Worm (Caenorhabditis elegans): ENCODE data around the gene cpg-23.

DNA sequence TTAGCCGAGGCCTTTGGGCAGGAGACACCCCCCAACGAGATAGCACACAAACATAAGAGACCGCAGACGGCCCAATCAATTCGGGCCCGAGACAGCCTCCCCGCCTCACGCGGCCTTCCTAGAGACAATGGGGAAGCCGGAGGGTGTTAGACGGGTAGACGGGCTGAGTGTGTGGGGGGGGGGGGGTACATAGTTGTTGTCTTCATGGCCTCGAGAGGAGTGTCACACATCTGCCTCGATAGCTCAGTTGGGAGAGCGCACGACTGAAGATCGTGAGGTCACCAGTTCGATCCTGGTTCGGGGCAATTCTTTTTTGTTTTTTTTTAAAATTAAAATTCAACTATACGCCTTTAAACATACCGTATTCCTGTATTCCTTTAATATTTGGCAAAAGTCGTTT is 14.8 kb upstream of the cpg-23 start:
- TF ChIP-seq mep-1 (tag; optimal IDR thresholded peaks at IDR 0.05) (peak; percentile 50), egl-13 (tag; optimal IDR thresholded peaks at IDR 0.05) (peak; percentile 29), nhr-28 (tag; optimal IDR thresholded peaks at IDR 0.05) (no peak), fkh-10 (GFP tag; optimal IDR thresholded peaks at IDR 0.05) (no peak), aha-1 (tag; optimal IDR thresholded peaks at IDR 0.05) (no peak), elt-2 (tag; optimal IDR thresholded peaks at IDR 0.05) (no peak), ztf-11 (tag; optimal IDR thresholded peaks at IDR 0.05) (peak in 1 of 2 experiments; percentile 43), jun-1 (tag; optimal IDR thresholded peaks at IDR 0.05) (peak; percentile 39), snpc-4 (tag; optimal IDR thresholded peaks at IDR 0.05) (peak; percentile 46), unc-98 (GFP tag; IDR thresholded peaks at IDR 0.05) (no peak), xbp-1 (tag; optimal IDR thresholded peaks at IDR 0.05) (peak; percentile 26), nhr-237 (tag; optimal IDR thresholded peaks at IDR 0.05) (no peak), ces-1 (GFP tag; optimal IDR thresholded peaks at IDR 0.05) (no peak), nhr-90 (tag; optimal IDR thresholded peaks at IDR 0.05; ENCODE audit: poor library complexity) (peak; percentile 70)

All from whole organism, L1 larva.